Fruit fly (Drosophila melanogaster) whole organism, pupa: ENCODE data around the gene CG7058.

Experiments
- CG10348 ChIP-seq: fragments of 200-800 bp; sonication (Bioruptor generic); IDR thresholded peaks from 2 replicates; pipeline ENCODE4 v1.3.6; 2022; ENCODE audit warnings: missing biosample characterization, missing genetic modification characterization
- gl ChIP-seq: fragments of 200-800 bp; sonication (Bioruptor generic); optimal IDR thresholded peaks from 2 replicates; lab custom pipeline; 2018; ENCODE audit warnings: missing biosample characterization, mild to moderate bottlenecking, missing genetic modification characterization
- rn ChIP-seq: fragments of 200-800 bp; sonication (Bioruptor generic); IDR thresholded peaks from 2 replicates; pipeline ENCODE4 v1.3.6; 2022; ENCODE audit warnings: missing biosample characterization, missing genetic modification characterization

- TF ChIP-seq rn (GFP tag; lab: Robert Waterston, UW) (no peak), gl (tag; lab: Kevin White, UChicago) (no peak), CG10348 (no peak)
These were observed 30.6 kb downstream of the CG7058 start for dm6 chrX:18837046-18837445.
